Worm (Caenorhabditis elegans) whole organism, L1 larva: ENCODE data around the gene pes-4.

Experiments
- F16B12.6 ChIP-seq: fragments of 150-350 bp; optimal IDR thresholded peaks from 2 replicates; lab custom pipeline; 2014; ENCODE audit warnings: missing biosample characterization, missing genetic modification characterization
- aly-2 ChIP-seq: fragments of 150-350 bp; optimal IDR thresholded peaks from 2 replicates; lab custom pipeline; 2014; ENCODE audit warnings: missing biosample characterization, missing genetic modification characterization
- elt-3 ChIP-seq, 6 experiments: fragments of 150-350 bp in 1 of 6; sonication (generic microtip); optimal IDR thresholded peaks; 2 replicates each; lab custom pipeline; 2017 to 2018; ENCODE audit warnings: missing biosample characterization in 6 of 6, missing genetic modification characterization in 6 of 6, inconsistent platforms in 1 of 6
- fos-1 ChIP-seq: fragments of 150-350 bp; optimal IDR thresholded peaks from 2 replicates; lab custom pipeline; 2014; ENCODE audit warnings: missing biosample characterization, missing genetic modification characterization
- nhr-28 ChIP-seq: fragments of 150-350 bp; optimal IDR thresholded peaks from 2 replicates; lab custom pipeline; 2014; ENCODE audit warnings: missing biosample characterization, missing genetic modification characterization
- nhr-90 ChIP-seq: sonication (generic microtip); optimal IDR thresholded peaks from 2 replicates; lab custom pipeline; 2016; ENCODE audit warnings: mild to moderate bottlenecking, missing genetic modification characterization, missing compliant biosample characterization; ENCODE audit not compliant: poor library complexity
- pqm-1 ChIP-seq: sonication (generic microtip); optimal IDR thresholded peaks from 3 replicates; lab custom pipeline; 2017; ENCODE audit warnings: missing biosample characterization, missing genetic modification characterization
- snpc-4 ChIP-seq: fragments of 150-350 bp; optimal IDR thresholded peaks from 2 replicates; lab custom pipeline; 2014; ENCODE audit warnings: missing biosample characterization, missing genetic modification characterization
- sup-37 ChIP-seq: fragments of 200-800 bp; sonication (Bioruptor generic); optimal IDR thresholded peaks from 2 replicates; lab custom pipeline; 2018; ENCODE audit warnings: mild to moderate bottlenecking, missing genetic modification characterization, missing compliant biosample characterization
- tbx-2 ChIP-seq: sonication (generic microtip); optimal IDR thresholded peaks from 2 replicates; lab custom pipeline; 2016; ENCODE audit warnings: missing genetic modification characterization, missing compliant biosample characterization
- unc-130 ChIP-seq: fragments of 150-350 bp; optimal IDR thresholded peaks from 2 replicates; lab custom pipeline; 2017; ENCODE audit warnings: missing biosample characterization, missing genetic modification characterization, inconsistent platforms

DNA sequence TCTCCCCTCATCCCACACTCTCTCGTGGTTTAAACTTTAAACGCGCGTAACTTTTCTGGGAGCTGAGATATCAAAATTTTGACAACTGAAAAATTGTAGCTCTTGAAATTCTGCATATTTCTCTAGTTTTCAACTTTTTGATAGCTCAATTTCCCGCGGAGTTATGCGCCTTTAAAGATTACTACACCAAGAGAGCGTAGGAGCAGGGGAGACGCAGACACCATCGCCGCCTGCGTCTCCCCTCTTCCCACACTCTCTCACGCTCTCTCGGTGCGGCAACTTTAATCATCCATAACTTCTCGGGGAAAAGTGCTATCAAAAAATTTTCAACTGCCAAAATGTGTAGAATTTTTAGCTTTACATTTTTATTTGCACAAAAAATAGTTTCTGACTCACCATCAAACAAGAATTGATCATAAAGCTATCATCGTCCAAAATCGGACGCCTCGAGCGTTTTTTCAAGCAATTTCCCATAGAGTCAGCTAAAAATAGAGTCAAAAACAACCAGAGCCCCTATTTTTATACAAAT is 53.9 kb downstream of the pes-4 start, which contains the start of gene eak-3:
- TF ChIP-seq F16B12.6 (tag; lab: Kevin White, UChicago) = no peak
- no peak for TF ChIP-seq sup-37 (GFP tag; lab: Kevin White, UChicago)
- TF ChIP-seq fos-1 = no peak
- no peak for TF ChIP-seq snpc-4
- TF ChIP-seq tbx-2 (tag; lab: Kevin White, UChicago) = no peak
- TF ChIP-seq pqm-1 (tag; lab: Kevin White, UChicago) = no peak
- no peak for TF ChIP-seq nhr-90
- no peak for TF ChIP-seq aly-2 (tag; lab: Kevin White, UChicago)
- no peak for TF ChIP-seq nhr-28
- TF ChIP-seq elt-3 (tag; optimal IDR thresholded peaks at IDR 0.05; lab: Kevin White, UChicago) = no peak
- no peak for TF ChIP-seq unc-130 (tag; lab: Kevin White, UChicago)
